Worm (Caenorhabditis elegans) whole organism, L2 larva: ENCODE results near the gene sel-11.

Experiments
- C34F6.9 ChIP-seq: fragments of 150-350 bp; optimal IDR thresholded peaks from 2 replicates; lab custom pipeline; 2014; ENCODE audit warnings: missing biosample characterization, missing genetic modification characterization
- R02D3.7 ChIP-seq: fragments of 150-350 bp; optimal IDR thresholded peaks from 2 replicates; lab custom pipeline; 2014; ENCODE audit warnings: missing biosample characterization, missing genetic modification characterization
- Y55F3AM.14 ChIP-seq: fragments of 200-800 bp; sonication (Bioruptor generic); optimal IDR thresholded peaks from 2 replicates; lab custom pipeline; 2018; ENCODE audit warnings: mild to moderate bottlenecking, missing genetic modification characterization, missing compliant biosample characterization
- ZK546.5 ChIP-seq: sonication (generic microtip); optimal IDR thresholded peaks from 2 replicates; lab custom pipeline; 2017; ENCODE audit warnings: missing biosample characterization, missing genetic modification characterization
- ama-1 ChIP-seq: fragments of 150-350 bp; optimal IDR thresholded peaks from 2 replicates; lab custom pipeline; 2018; ENCODE audit warnings: inconsistent platforms
- blmp-1 ChIP-seq: sonication (generic microtip); optimal IDR thresholded peaks from 2 replicates; lab custom pipeline; 2017; ENCODE audit warnings: missing genetic modification characterization, mild to moderate bottlenecking, missing compliant biosample characterization, antibody characterized with exemption, moderate library complexity; ENCODE audit not compliant: insufficient read depth
- ceh-82 ChIP-seq: fragments of 150-350 bp; optimal IDR thresholded peaks from 2 replicates; lab custom pipeline; 2014; ENCODE audit warnings: missing biosample characterization, missing genetic modification characterization
- crh-2 ChIP-seq: sonication (generic microtip); optimal IDR thresholded peaks from 2 replicates; lab custom pipeline; 2017; ENCODE audit warnings: missing biosample characterization, missing genetic modification characterization
- egl-27 ChIP-seq: sonication (generic microtip); optimal IDR thresholded peaks from 3 replicates; lab custom pipeline; 2017; ENCODE audit warnings: missing biosample characterization, missing genetic modification reagents, missing genetic modification characterization
- elt-1 ChIP-seq: fragments of 150-350 bp; optimal IDR thresholded peaks from 2 replicates; lab custom pipeline; 2014; ENCODE audit warnings: missing biosample characterization, missing genetic modification characterization
- elt-3 ChIP-seq: sonication (generic microtip); optimal IDR thresholded peaks from 2 replicates; lab custom pipeline; 2017; ENCODE audit warnings: missing biosample characterization, missing genetic modification characterization
- fos-1 ChIP-seq: fragments of 150-350 bp; optimal IDR thresholded peaks from 2 replicates; lab custom pipeline; 2014; ENCODE audit warnings: missing biosample characterization, missing genetic modification characterization
- gmeb-1 ChIP-seq: fragments of 150-350 bp; optimal IDR thresholded peaks from 2 replicates; lab custom pipeline; 2014; ENCODE audit warnings: missing biosample characterization, missing genetic modification characterization
- lin-11 ChIP-seq: fragments of 150-350 bp; sonication (generic microtip); optimal IDR thresholded peaks from 2 replicates; lab custom pipeline; 2014; ENCODE audit warnings: missing biosample characterization, missing genetic modification characterization, inconsistent platforms, mixed read lengths
- lin-39 ChIP-seq: fragments of 150-350 bp; optimal IDR thresholded peaks from 2 replicates; lab custom pipeline; 2014; ENCODE audit warnings: missing biosample characterization, missing genetic modification reagents, missing genetic modification characterization
- lsy-2 ChIP-seq, 2 experiments: fragments of 150-350 bp in 1 of 2; sonication (generic microtip) in 1 of 2; optimal IDR thresholded peaks; 2 replicates each; lab custom pipeline; 2014 to 2017; ENCODE audit warnings: missing biosample characterization in 2 of 2, missing genetic modification characterization in 2 of 2
- mab-5 ChIP-seq: fragments of 150-350 bp; optimal IDR thresholded peaks from 2 replicates; lab custom pipeline; 2014; ENCODE audit warnings: missing biosample characterization, missing genetic modification characterization
- mbf-1 ChIP-seq: sonication (generic microtip); optimal IDR thresholded peaks from 2 replicates; lab custom pipeline; 2017; ENCODE audit warnings: missing biosample characterization, missing genetic modification characterization
- mdl-1 ChIP-seq, 2 experiments: fragments of 150-350 bp in 1 of 2; sonication (generic microtip) in 1 of 2; optimal IDR thresholded peaks; 2 replicates each; lab custom pipeline; 2017; ENCODE audit warnings: missing biosample characterization in 2 of 2, missing genetic modification characterization in 2 of 2
- nhr-10 ChIP-seq: sonication (generic microtip); optimal IDR thresholded peaks from 2 replicates; lab custom pipeline; 2017; ENCODE audit warnings: missing biosample characterization, missing genetic modification characterization
- nhr-11 ChIP-seq: fragments of 150-350 bp; optimal IDR thresholded peaks from 2 replicates; lab custom pipeline; 2014; ENCODE audit warnings: missing biosample characterization, missing genetic modification characterization
- nhr-12 ChIP-seq: fragments of 150-350 bp; optimal IDR thresholded peaks from 2 replicates; lab custom pipeline; 2014; ENCODE audit warnings: missing biosample characterization, missing genetic modification characterization
- nhr-129 ChIP-seq: fragments of 150-350 bp; optimal IDR thresholded peaks from 2 replicates; lab custom pipeline; 2014; ENCODE audit warnings: missing biosample characterization, missing genetic modification characterization
- nhr-21 ChIP-seq: fragments of 150-350 bp; optimal IDR thresholded peaks from 2 replicates; lab custom pipeline; 2014; ENCODE audit warnings: missing biosample characterization, missing genetic modification characterization
- nhr-25 ChIP-seq: fragments of 150-350 bp; sonication (generic microtip); optimal IDR thresholded peaks from 3 replicates; lab custom pipeline; 2014; ENCODE audit warnings: missing biosample characterization, missing genetic modification characterization
- nhr-77 ChIP-seq: fragments of 150-350 bp; optimal IDR thresholded peaks from 2 replicates; lab custom pipeline; 2014; ENCODE audit warnings: missing biosample characterization, missing genetic modification characterization
- peb-1 ChIP-seq: fragments of 150-350 bp; optimal IDR thresholded peaks from 2 replicates; lab custom pipeline; 2014; ENCODE audit warnings: missing biosample characterization, missing genetic modification characterization
- skn-1 ChIP-seq: sonication (generic microtip); optimal IDR thresholded peaks from 2 replicates; lab custom pipeline; 2017; ENCODE audit warnings: missing biosample characterization, missing genetic modification characterization
- sma-3 ChIP-seq: sonication (generic microtip); optimal IDR thresholded peaks from 2 replicates; lab custom pipeline; 2016; ENCODE audit warnings: missing genetic modification reagents, missing genetic modification characterization, missing compliant biosample characterization
- sma-9 ChIP-seq, 2 experiments: fragments of 150-350 bp in 1 of 2; sonication (generic microtip) in 1 of 2; optimal IDR thresholded peaks; 2 replicates each; lab custom pipeline; 2014 to 2016; ENCODE audit warnings: missing genetic modification characterization in 2 of 2, mild to moderate bottlenecking in 1 of 2, missing biosample characterization in 1 of 2, missing compliant biosample characterization in 1 of 2, missing genetic modification reagents in 1 of 2, moderate library complexity in 1 of 2
- unc-39 ChIP-seq: fragments of 150-350 bp; optimal IDR thresholded peaks from 2 replicates; lab custom pipeline; 2014; ENCODE audit warnings: missing biosample characterization, missing genetic modification characterization
- unc-55 ChIP-seq: fragments of 150-350 bp; sonication (generic microtip); optimal IDR thresholded peaks from 3 replicates; lab custom pipeline; 2014; ENCODE audit warnings: missing biosample characterization, missing genetic modification reagents, missing genetic modification characterization
- unc-62 ChIP-seq: fragments of 150-350 bp; optimal IDR thresholded peaks from 2 replicates; lab custom pipeline; 2014; ENCODE audit warnings: missing biosample characterization, missing genetic modification reagents, missing genetic modification characterization
- zag-1 ChIP-seq: fragments of 150-350 bp; optimal IDR thresholded peaks from 2 replicates; lab custom pipeline; 2014; ENCODE audit warnings: missing biosample characterization, missing genetic modification characterization
- ztf-11 ChIP-seq: sonication (generic microtip); optimal IDR thresholded peaks from 2 replicates; lab custom pipeline; 2017; ENCODE audit warnings: missing biosample characterization, missing genetic modification characterization
- ztf-4 ChIP-seq: fragments of 150-350 bp; optimal IDR thresholded peaks from 2 replicates; lab custom pipeline; 2014; ENCODE audit warnings: missing biosample characterization, missing genetic modification characterization

Gene sel-11

DNA sequence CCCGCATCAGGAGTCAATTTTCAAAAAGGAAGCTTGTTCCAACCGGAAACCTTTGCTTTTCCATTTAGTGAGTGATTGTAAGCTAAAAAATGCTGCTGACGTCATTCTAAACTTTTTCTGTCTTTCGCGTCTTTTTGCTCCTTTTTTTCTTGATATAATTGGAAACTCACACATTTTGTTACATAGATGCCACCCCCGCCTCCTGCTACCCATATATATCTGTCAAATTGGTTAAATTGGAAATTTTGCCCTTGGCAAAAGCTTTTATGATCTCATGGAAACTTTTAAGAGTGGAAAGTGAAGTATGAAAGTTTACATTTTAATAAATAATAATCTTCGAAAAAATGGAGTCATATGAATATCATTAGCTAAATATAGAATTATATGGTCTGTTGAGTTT lies 42.8 kb downstream of the sel-11 start:
- TF ChIP-seq C34F6.9: peak; percentile 3
- TF ChIP-seq Y55F3AM.14 (GFP tag; lab: Kevin White, UChicago): no peak
- TF ChIP-seq nhr-12: no peak
- no peak for TF ChIP-seq R02D3.7 (tag; lab: Kevin White, UChicago)
- TF ChIP-seq ama-1 (lab: Kevin White, UChicago): no peak
- peak; percentile 18 for TF ChIP-seq crh-2 (tag; lab: Kevin White, UChicago)

DNA sequence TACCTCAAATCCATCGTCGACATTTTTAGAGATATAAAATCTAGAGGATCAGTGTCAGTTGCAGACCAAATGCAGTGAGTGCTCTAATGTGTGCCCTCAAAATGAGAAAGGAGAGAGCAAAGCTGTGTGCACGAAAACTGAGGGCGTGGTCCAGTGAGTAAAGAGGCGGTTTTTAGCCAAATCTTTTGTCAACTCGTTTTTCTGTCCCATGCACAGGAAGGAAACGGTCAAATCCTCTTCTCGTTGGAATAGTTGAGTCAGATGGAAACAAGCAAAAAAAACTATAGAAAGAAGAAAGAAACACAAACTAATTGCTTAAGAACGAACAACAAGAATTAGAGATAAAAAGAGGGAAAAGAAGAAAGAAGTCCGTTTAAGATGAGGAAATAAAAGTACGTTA lies 44.8 kb downstream of the sel-11 start, which contains the start of gene D2023.3:
D2023.3 (minus strand) TSS at position 101 of the 400 bp plus-strand sequence.
- TF ChIP-seq lin-39 (tag; lab: Kevin White, UChicago) (no peak), nhr-77 (no peak), R02D3.7 (tag; lab: Kevin White, UChicago) (no peak), nhr-129 (tag; lab: Kevin White, UChicago) (no peak), ama-1 (lab: Kevin White, UChicago) (no peak)

DNA sequence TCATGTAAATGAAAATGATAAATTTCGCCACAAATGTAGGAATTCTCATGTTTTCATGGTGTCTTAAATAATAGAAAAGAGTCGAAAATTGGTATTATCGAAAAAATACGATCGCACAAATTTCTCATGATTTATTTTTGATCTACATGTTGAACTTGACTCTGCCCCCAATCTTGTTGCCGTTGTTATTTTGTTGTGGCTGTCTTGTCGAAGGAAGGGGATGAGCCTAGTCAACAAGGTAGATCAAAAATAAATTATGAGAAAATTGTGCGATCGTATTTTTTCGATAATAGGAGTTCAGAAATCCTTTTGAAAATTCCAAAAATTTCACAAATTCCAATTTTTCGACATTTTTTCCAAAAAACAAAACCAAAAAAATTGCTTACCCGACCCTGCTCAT lies 48.4 kb downstream of the sel-11 start:
- TF ChIP-seq lin-39 (tag; lab: Kevin White, UChicago) (no peak), elt-1 (tag; lab: Kevin White, UChicago) (no peak), Y55F3AM.14 (GFP tag; lab: Kevin White, UChicago) (no peak), nhr-129 (tag; lab: Kevin White, UChicago) (no peak), mab-5 (no peak), crh-2 (tag; lab: Kevin White, UChicago) (no peak), gmeb-1 (no peak), nhr-11 (tag; lab: Kevin White, UChicago) (no peak), ama-1 (lab: Kevin White, UChicago) (no peak), peb-1 (no peak), elt-3 (tag; lab: Kevin White, UChicago) (no peak), fos-1 (tag; lab: Kevin White, UChicago) (no peak), ceh-82 (no peak), nhr-10 (tag; lab: Kevin White, UChicago) (no peak)

DNA sequence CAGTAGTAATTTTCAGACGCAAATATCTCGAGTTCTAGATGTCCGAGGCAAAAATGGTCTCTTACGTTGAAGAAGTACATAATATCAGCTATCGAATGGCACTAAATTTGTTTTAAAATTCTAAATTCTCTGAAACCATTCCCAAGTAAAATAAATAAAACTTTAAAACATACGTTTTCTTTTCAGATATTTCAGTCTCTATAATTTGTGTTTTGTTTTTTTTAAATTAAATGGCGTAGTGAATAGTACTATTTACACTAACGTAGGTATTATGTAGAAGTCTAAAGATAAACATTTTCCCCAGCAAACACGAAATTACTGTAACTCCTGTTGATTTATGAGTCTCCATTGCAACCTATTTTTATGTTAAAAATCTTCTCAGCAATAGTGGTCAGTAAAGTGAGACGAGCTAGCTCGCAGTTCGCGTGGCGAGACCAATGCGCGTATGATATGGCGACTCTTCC lies 50.2 kb downstream of the sel-11 start:
- TF ChIP-seq ama-1 (lab: Kevin White, UChicago) (peak; percentile 1), unc-39 (no peak), mab-5 (no peak), unc-55 (GFP tag; lab: Kevin White, UChicago) (no peak), sma-3 (GFP tag; lab: Kevin White, UChicago) (no peak), mbf-1 (no peak), blmp-1 (tag; lab: Kevin White, UChicago) (no peak), nhr-25 (tag; lab: Kevin White, UChicago) (peak; percentile 44), C34F6.9 (no peak), egl-27 (tag; lab: Kevin White, UChicago) (no peak), lsy-2 (tag; optimal IDR thresholded peaks at IDR 0.05; lab: Kevin White, UChicago) (peak in 1 of 2 experiments; percentile 16), ztf-11 (no peak), zag-1 (tag; lab: Kevin White, UChicago) (no peak), nhr-12 (no peak), nhr-21 (tag; lab: Kevin White, UChicago) (peak; percentile 27), ztf-4 (tag; lab: Kevin White, UChicago) (peak; percentile 36)

DNA sequence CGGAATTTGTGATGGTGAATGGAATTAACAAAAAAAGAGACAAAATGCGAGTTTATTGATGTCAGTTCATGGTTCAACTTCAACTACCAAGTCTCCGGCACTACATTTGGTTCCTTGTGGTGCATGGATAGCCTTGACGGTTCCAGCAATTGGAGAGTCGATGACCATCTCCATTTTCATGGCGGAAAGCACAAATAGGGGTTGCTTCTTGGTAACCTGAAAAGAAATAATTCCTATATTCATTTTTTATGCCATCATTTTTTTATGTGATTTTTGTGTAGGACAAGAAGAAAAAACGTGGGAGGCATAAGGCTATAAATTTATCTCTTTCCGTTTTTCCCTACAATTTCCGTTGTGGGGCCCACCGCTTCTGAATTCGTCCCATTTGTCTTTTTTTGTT lies 50.9 kb downstream of the sel-11 start:
- TF ChIP-seq nhr-77 (no peak), mdl-1 (tag; optimal IDR thresholded peaks at IDR 0.05; lab: Kevin White, UChicago) (no peak), lin-39 (tag; lab: Kevin White, UChicago) (no peak), unc-62 (GFP tag; lab: Kevin White, UChicago) (no peak), zag-1 (tag; lab: Kevin White, UChicago) (no peak), sma-9 (GFP tag; optimal IDR thresholded peaks at IDR 0.05; lab: Kevin White, UChicago) (no peak), sma-9 (tag; optimal IDR thresholded peaks at IDR 0.05; lab: Kevin White, UChicago) (no peak), ama-1 (lab: Kevin White, UChicago) (no peak), ZK546.5 (tag; lab: Kevin White, UChicago) (no peak), lin-11 (tag; lab: Kevin White, UChicago) (no peak), blmp-1 (tag; lab: Kevin White, UChicago) (no peak), skn-1 (no peak), mab-5 (no peak), lsy-2 (tag; optimal IDR thresholded peaks at IDR 0.05; lab: Kevin White, UChicago) (no peak)
